Fruit fly (Drosophila melanogaster): ENCODE results near the gene CG15576.

The CG15576 gene

dm6 chrX:4202235-4202794 is 50.3 kb downstream of the CG15576 start (continued):
- TF ChIP-seq CG11560 (tag; IDR thresholded peaks at IDR 0.05): no peak
- no peak for TF ChIP-seq Sox102F (GFP tag; optimal IDR thresholded peaks at IDR 0.05)
- TF ChIP-seq lov (optimal IDR thresholded peaks at IDR 0.05): no peak
- no peak for TF ChIP-seq lov (GFP tag; IDR thresholded peaks at IDR 0.05)
- TF ChIP-seq wor (GFP tag; IDR thresholded peaks at IDR 0.05): no peak
- TF ChIP-seq Optix (GFP tag; IDR thresholded peaks at IDR 0.05): no peak
- TF ChIP-seq Usf (GFP tag; optimal IDR thresholded peaks at IDR 0.05): no peak
- peak; percentile 42 for TF ChIP-seq CG4707 (GFP tag; optimal IDR thresholded peaks at IDR 0.05)
- no peak for TF ChIP-seq CG9609 (GFP tag; optimal IDR thresholded peaks at IDR 0.05)
- TF ChIP-seq CG8388 (GFP tag; optimal IDR thresholded peaks at IDR 0.05): no peak
- TF ChIP-seq CG31441 (GFP tag; IDR thresholded peaks at IDR 0.05): peak; percentile 37; the same call in 1 of the 2 replicates
- peak; percentile 13 for TF ChIP-seq nerfin-1 (tag; optimal IDR thresholded peaks at IDR 0.05)
- peak; percentile 43 for TF ChIP-seq CG7556 (GFP tag; optimal IDR thresholded peaks at IDR 0.05)
- peak; percentile 11 for TF ChIP-seq Fer2 (tag; optimal IDR thresholded peaks at IDR 0.05)
- no peak for TF ChIP-seq Ets65A (GFP tag)
- no peak for TF ChIP-seq jing (GFP tag; optimal IDR thresholded peaks at IDR 0.05)
- TF ChIP-seq BtbVII (GFP tag; optimal IDR thresholded peaks at IDR 0.05): peak; percentile 70
- no peak for TF ChIP-seq Atf-2 (GFP tag; optimal IDR thresholded peaks at IDR 0.05)
- peak in 1 of 2 experiments; percentile 25 for TF ChIP-seq bsh (GFP tag; optimal IDR thresholded peaks at IDR 0.05)
- TF ChIP-seq Ssrp (tag; optimal IDR thresholded peaks at IDR 0.05): no peak
- TF ChIP-seq Antp (GFP tag; optimal IDR thresholded peaks at IDR 0.05): no peak
- TF ChIP-seq Dll (GFP tag; IDR thresholded peaks at IDR 0.05; ENCODE audit: partially characterized antibody): no peak
- no peak for TF ChIP-seq Dref (GFP tag; IDR thresholded peaks at IDR 0.05)
- TF ChIP-seq CG7786 (GFP tag; optimal IDR thresholded peaks at IDR 0.05): no peak
- peak; percentile 77 for TF ChIP-seq Fer1 (GFP tag; optimal IDR thresholded peaks at IDR 0.05)
- peak; percentile 46 for TF ChIP-seq wek (GFP tag; optimal IDR thresholded peaks at IDR 0.05)
- TF ChIP-seq CG4328 (GFP tag; optimal IDR thresholded peaks at IDR 0.05): peak; percentile 61
- no peak for TF ChIP-seq sna (GFP tag; IDR thresholded peaks at IDR 0.05; ENCODE audit: partially characterized antibody)
- TF ChIP-seq sima (GFP tag; optimal IDR thresholded peaks at IDR 0.05): no peak
- TF ChIP-seq gsb (GFP tag; IDR thresholded peaks at IDR 0.05): no peak
- TF ChIP-seq CG8924 (tag; optimal IDR thresholded peaks at IDR 0.05): peak; percentile 52
- no peak for TF ChIP-seq ftz-f1 (GFP tag; optimal IDR thresholded peaks at IDR 0.05)
- TF ChIP-seq ash1 (GFP tag; optimal IDR thresholded peaks at IDR 0.05): no peak
- peak; percentile 30 for TF ChIP-seq Kr (GFP tag; optimal IDR thresholded peaks at IDR 0.05)
- TF ChIP-seq HLH54F (GFP tag; optimal IDR thresholded peaks at IDR 0.05): no peak
- no peak for TF ChIP-seq fd96Cb (tag; optimal IDR thresholded peaks at IDR 0.05)
- no peak for TF ChIP-seq CG10366 (GFP tag; IDR thresholded peaks at IDR 0.05)
- peak; percentile 73 for TF ChIP-seq HHEX (GFP tag; optimal IDR thresholded peaks at IDR 0.05)
- peak; percentile 46 for TF ChIP-seq gcm (GFP tag; optimal IDR thresholded peaks at IDR 0.05)
- TF ChIP-seq dpn (GFP tag; optimal IDR thresholded peaks at IDR 0.05): no peak
- TF ChIP-seq kay (GFP tag; optimal IDR thresholded peaks at IDR 0.05): no peak
- TF ChIP-seq CG1603 (tag; optimal IDR thresholded peaks at IDR 0.05): peak; percentile 32
- no peak for TF ChIP-seq CG43689 (GFP tag; IDR thresholded peaks at IDR 0.05)
- TF ChIP-seq sqz (GFP tag; optimal IDR thresholded peaks at IDR 0.05): peak; percentile 59
- TF ChIP-seq CkIIα-i1 (GFP tag; IDR thresholded peaks at IDR 0.05): no peak
- no peak for TF ChIP-seq aop (GFP tag; IDR thresholded peaks at IDR 0.05)
- no peak for TF ChIP-seq CG4730 (GFP tag; IDR thresholded peaks at IDR 0.05)
- peak; percentile 25 for TF ChIP-seq gsb-n (tag; optimal IDR thresholded peaks at IDR 0.05)
- peak; percentile 25 for TF ChIP-seq Dek (tag; optimal IDR thresholded peaks at IDR 0.05)
- TF ChIP-seq CG17328 (GFP tag; IDR thresholded peaks at IDR 0.05): no peak
- peak; percentile 66 for TF ChIP-seq Hmr (GFP tag; optimal IDR thresholded peaks at IDR 0.05)
